5 fruit fly cellular contexts compared by ENCODE assay signal in genomic region chr3R:28904816-28905435, dm6.
A peak's percentile ranks its signal among the peaks of the same experiment; 100 is the strongest.
TF ChIP-seq lines count a peak whose summit lies in the region.

No protein-coding gene starts in this region.

- TF ChIP-seq CTCF in whole organism, embryonic (GFP tag; optimal IDR thresholded peaks at IDR 0.05; lab: Kevin White, UChicago), result no peak

TF ChIP-seq in whole organism, adult, 20 proteins besides CTCF, POLR2A, EP300 and RAD21:
- TF ChIP-seq Hr96 (GFP tag; optimal IDR thresholded peaks at IDR 0.05; lab: Kevin White, UChicago), result peak; percentile 29
- TF ChIP-seq ovo (GFP tag; optimal IDR thresholded peaks at IDR 0.05; lab: Kevin White, UChicago), result no peak
- TF ChIP-seq Crg-1 (GFP tag; optimal IDR thresholded peaks at IDR 0.05; lab: Kevin White, UChicago), result no peak
TF ChIP-seq in whole organism, adult: peak in this region for 1.

TF ChIP-seq in whole organism, embryonic, 481 proteins besides CTCF, POLR2A, EP300 and RAD21 (continues in another document):
- peak; percentile 30 for TF ChIP-seq BtbVII (GFP tag; optimal IDR thresholded peaks at IDR 0.05; lab: Kevin White, UChicago)
- peak; percentile 94 for TF ChIP-seq slbo (GFP tag; IDR thresholded peaks at IDR 0.05; lab: Robert Waterston, UW)
- TF ChIP-seq Tbp (GFP tag; optimal IDR thresholded peaks at IDR 0.05; lab: Kevin White, UChicago), result no peak
- no peak for TF ChIP-seq BEAF-32 (GFP tag; optimal IDR thresholded peaks at IDR 0.05; lab: Kevin White, UChicago)
- no peak for TF ChIP-seq eve (GFP tag; optimal IDR thresholded peaks at IDR 0.05; lab: Kevin White, UChicago)
- peak; percentile 39 for TF ChIP-seq luna (GFP tag; optimal IDR thresholded peaks at IDR 0.05; lab: Kevin White, UChicago)
- peak; percentile 29 for TF ChIP-seq CG15011 (GFP tag; optimal IDR thresholded peaks at IDR 0.05; lab: Kevin White, UChicago)
- TF ChIP-seq CG7745 (tag; optimal IDR thresholded peaks at IDR 0.05; lab: Kevin White, UChicago), result no peak
- TF ChIP-seq CG2712 (tag; optimal IDR thresholded peaks at IDR 0.05; lab: Kevin White, UChicago), result peak; percentile 66
- TF ChIP-seq unc-4 (GFP tag; IDR thresholded peaks at IDR 0.05; lab: Robert Waterston, UW; ENCODE audit: partially characterized antibody), result no peak
- peak; percentile 79 for TF ChIP-seq CG31224 (GFP tag; IDR thresholded peaks at IDR 0.05; lab: Robert Waterston, UW)
- TF ChIP-seq Dref (GFP tag; IDR thresholded peaks at IDR 0.05; lab: Robert Waterston, UW), result 0 out of 2 replicates have a peak, but pooled peaks have one; percentile 10
- no peak for TF ChIP-seq nerfin-2 (GFP tag; IDR thresholded peaks at IDR 0.05; lab: Robert Waterston, UW; ENCODE audit: partially characterized antibody)
- TF ChIP-seq dan (GFP tag; IDR thresholded peaks at IDR 0.05; lab: Robert Waterston, UW), result no peak
- no peak for TF ChIP-seq Sin3A (optimal IDR thresholded peaks at IDR 0.05; lab: Kevin White, UChicago)
- peak; percentile 48; the same call in 1 of the 2 replicates for TF ChIP-seq CG1024 (GFP tag; IDR thresholded peaks at IDR 0.05; lab: Robert Waterston, UW)
- no peak for TF ChIP-seq Lpt (GFP tag; optimal IDR thresholded peaks at IDR 0.05; lab: Kevin White, UChicago)
- TF ChIP-seq CG6175 (GFP tag; IDR thresholded peaks at IDR 0.05; lab: Robert Waterston, UW), result no peak; the same call in 2 of the 3 replicates
- TF ChIP-seq CG12299 (tag; optimal IDR thresholded peaks at IDR 0.05; lab: Kevin White, UChicago), result peak; percentile 5
- TF ChIP-seq CG30020 (tag; optimal IDR thresholded peaks at IDR 0.05; lab: Kevin White, UChicago), result no peak
- no peak for TF ChIP-seq Kr (GFP tag; optimal IDR thresholded peaks at IDR 0.05; lab: Kevin White, UChicago)

TF ChIP-seq in whole organism, prepupa, 60 proteins besides CTCF, POLR2A, EP300 and RAD21 (continues in another document):
- peak in 1 of 2 experiments; percentile 27 for TF ChIP-seq salr (GFP tag; optimal IDR thresholded peaks at IDR 0.05; lab: Kevin White, UChicago)
- peak; percentile 50 for TF ChIP-seq CG31627 (GFP tag; optimal IDR thresholded peaks at IDR 0.05; lab: Kevin White, UChicago)
- TF ChIP-seq Hr39 (GFP tag; optimal IDR thresholded peaks at IDR 0.05; lab: Kevin White, UChicago), result peak; percentile 57
- peak; percentile 33 for TF ChIP-seq CG6276 (GFP tag; optimal IDR thresholded peaks at IDR 0.05; lab: Kevin White, UChicago)
- peak; percentile 34 for TF ChIP-seq lz (GFP tag; optimal IDR thresholded peaks at IDR 0.05; lab: Kevin White, UChicago)
- TF ChIP-seq vri (GFP tag; optimal IDR thresholded peaks at IDR 0.05; lab: Kevin White, UChicago), result no peak
- TF ChIP-seq CG10669 (GFP tag; optimal IDR thresholded peaks at IDR 0.05; lab: Kevin White, UChicago), result no peak
- TF ChIP-seq svp (GFP tag; lab: Kevin White, UChicago), result peak; percentile 64
- no peak for TF ChIP-seq Ets96B (tag; optimal IDR thresholded peaks at IDR 0.05; lab: Kevin White, UChicago)
- peak; percentile 84 for TF ChIP-seq eg (GFP tag; IDR thresholded peaks at IDR 0.05; lab: Robert Waterston, UW)
- TF ChIP-seq Eip78C (GFP tag; lab: Kevin White, UChicago), result peak; percentile 60
- TF ChIP-seq achi (GFP tag; optimal IDR thresholded peaks at IDR 0.05; lab: Kevin White, UChicago), result peak; percentile 13
- TF ChIP-seq Blimp-1 (GFP tag; optimal IDR thresholded peaks at IDR 0.05; lab: Kevin White, UChicago), result no peak
- TF ChIP-seq CG3919 (GFP tag; optimal IDR thresholded peaks at IDR 0.05; lab: Kevin White, UChicago), result peak; percentile 26
- TF ChIP-seq Hr4 (GFP tag; optimal IDR thresholded peaks at IDR 0.05; lab: Kevin White, UChicago), result peak; percentile 80
- TF ChIP-seq Eip75B (GFP tag; optimal IDR thresholded peaks at IDR 0.05; lab: Kevin White, UChicago), result peak; percentile 4
- TF ChIP-seq net (GFP tag; optimal IDR thresholded peaks at IDR 0.05; lab: Kevin White, UChicago), result peak; percentile 42
- TF ChIP-seq CG32006 (GFP tag; optimal IDR thresholded peaks at IDR 0.05; lab: Kevin White, UChicago), result peak; percentile 63
- peak; percentile 43 for TF ChIP-seq Sox14 (GFP tag; optimal IDR thresholded peaks at IDR 0.05; lab: Kevin White, UChicago)
- TF ChIP-seq esn (GFP tag; optimal IDR thresholded peaks at IDR 0.05; lab: Kevin White, UChicago), result peak; percentile 34
- TF ChIP-seq CG15336 (GFP tag; IDR thresholded peaks at IDR 0.05; lab: Robert Waterston, UW), result peak; percentile 67
- TF ChIP-seq CG6163 (GFP tag; IDR thresholded peaks at IDR 0.05; lab: Robert Waterston, UW), result peak; percentile 81
- TF ChIP-seq CG8119 (GFP tag; IDR thresholded peaks at IDR 0.05; lab: Robert Waterston, UW), result peak; percentile 66

TF ChIP-seq in whole organism, pupa, 21 proteins besides CTCF, POLR2A, EP300 and RAD21:
- no peak for TF ChIP-seq gl (tag; optimal IDR thresholded peaks at IDR 0.05; lab: Kevin White, UChicago)
- no peak for TF ChIP-seq CG9948 (tag; optimal IDR thresholded peaks at IDR 0.05; lab: Kevin White, UChicago)
- TF ChIP-seq CG32121 (GFP tag; IDR thresholded peaks at IDR 0.05; lab: Robert Waterston, UW), result peak; percentile 77
- TF ChIP-seq Snoo (tag; optimal IDR thresholded peaks at IDR 0.05; lab: Kevin White, UChicago), result no peak
- TF ChIP-seq Ets98B (GFP tag; IDR thresholded peaks at IDR 0.05; lab: Robert Waterston, UW), result peak; percentile 80
- TF ChIP-seq CG15710 (tag; optimal IDR thresholded peaks at IDR 0.05; lab: Kevin White, UChicago), result no peak
- TF ChIP-seq CG12605 (GFP tag; IDR thresholded peaks at IDR 0.05; lab: Robert Waterston, UW), result peak; percentile 66
- no peak for TF ChIP-seq CG8159 (tag; optimal IDR thresholded peaks at IDR 0.05; lab: Kevin White, UChicago)
- TF ChIP-seq Pif1B (GFP tag; optimal IDR thresholded peaks at IDR 0.05; lab: Kevin White, UChicago), result no peak
- peak; percentile 89 for TF ChIP-seq fd96Ca (GFP tag; IDR thresholded peaks at IDR 0.05; lab: Robert Waterston, UW)
- TF ChIP-seq CG13204 (GFP tag; optimal IDR thresholded peaks at IDR 0.05; lab: Kevin White, UChicago), result no peak
- TF ChIP-seq Pif1A (GFP tag; optimal IDR thresholded peaks at IDR 0.05; lab: Kevin White, UChicago), result peak; percentile 11
- no peak for TF ChIP-seq EcR (GFP tag; optimal IDR thresholded peaks at IDR 0.05; lab: Kevin White, UChicago)
- peak; percentile 51; the same call in 1 of the 2 replicates for TF ChIP-seq rn (GFP tag; IDR thresholded peaks at IDR 0.05; lab: Robert Waterston, UW)
- no peak for TF ChIP-seq D1 (tag; optimal IDR thresholded peaks at IDR 0.05; lab: Kevin White, UChicago)
- peak; percentile 76; the same call in 2 of the 3 replicates for TF ChIP-seq CG4496 (GFP tag; IDR thresholded peaks at IDR 0.05; lab: Robert Waterston, UW)
- TF ChIP-seq CG8301 (tag; optimal IDR thresholded peaks at IDR 0.05; lab: Kevin White, UChicago), result peak; percentile 50
- no peak for TF ChIP-seq CG17806 (tag; optimal IDR thresholded peaks at IDR 0.05; lab: Kevin White, UChicago)
- TF ChIP-seq CG10348 (GFP tag; IDR thresholded peaks at IDR 0.05; lab: Robert Waterston, UW), result no peak
- TF ChIP-seq CG34367 (tag; optimal IDR thresholded peaks at IDR 0.05; lab: Kevin White, UChicago), result no peak
- peak; percentile 52 for TF ChIP-seq CG14655 (GFP tag; optimal IDR thresholded peaks at IDR 0.05; lab: Kevin White, UChicago)

TF ChIP-seq in whole organism, wandering third instar larva, 38 proteins besides CTCF, POLR2A, EP300 and RAD21 (continues in another document):
- no peak for TF ChIP-seq Mio (GFP tag; optimal IDR thresholded peaks at IDR 0.05; lab: Kevin White, UChicago)
- no peak for TF ChIP-seq jim (GFP tag; optimal IDR thresholded peaks at IDR 0.05; lab: Kevin White, UChicago)
- peak; percentile 50 for TF ChIP-seq ey (GFP tag; optimal IDR thresholded peaks at IDR 0.05; lab: Kevin White, UChicago)
- no peak for TF ChIP-seq Abd-B (GFP tag; optimal IDR thresholded peaks at IDR 0.05; lab: Kevin White, UChicago)
- TF ChIP-seq Hr83 (GFP tag; optimal IDR thresholded peaks at IDR 0.05; lab: Kevin White, UChicago; ENCODE audit: poor library complexity, severe bottlenecking), result no peak
- TF ChIP-seq Rel (GFP tag; optimal IDR thresholded peaks at IDR 0.05; lab: Kevin White, UChicago), result no peak
- no peak for TF ChIP-seq Rel (tag; optimal IDR thresholded peaks at IDR 0.05; lab: Kevin White, UChicago)
- no peak for TF ChIP-seq GATAd (GFP tag; optimal IDR thresholded peaks at IDR 0.05; lab: Kevin White, UChicago)
- peak; percentile 20 for TF ChIP-seq dmrt93B (GFP tag; optimal IDR thresholded peaks at IDR 0.05; lab: Kevin White, UChicago)
- no peak for TF ChIP-seq OdsH (GFP tag; optimal IDR thresholded peaks at IDR 0.05; lab: Kevin White, UChicago)
- no peak for TF ChIP-seq usp (GFP tag; optimal IDR thresholded peaks at IDR 0.05; lab: Kevin White, UChicago)
- TF ChIP-seq Vsx2 (GFP tag; optimal IDR thresholded peaks at IDR 0.05; lab: Kevin White, UChicago; ENCODE audit: partially characterized antibody), result no peak
- TF ChIP-seq N (GFP tag; optimal IDR thresholded peaks at IDR 0.05; lab: Kevin White, UChicago), result no peak
- TF ChIP-seq sage (GFP tag; optimal IDR thresholded peaks at IDR 0.05; lab: Kevin White, UChicago), result no peak
- no peak for TF ChIP-seq Dif (GFP tag; optimal IDR thresholded peaks at IDR 0.05; lab: Kevin White, UChicago; ENCODE audit: partially characterized antibody)
- no peak for TF ChIP-seq dsf (GFP tag; optimal IDR thresholded peaks at IDR 0.05; lab: Kevin White, UChicago; ENCODE audit: borderline replicate concordance)
- TF ChIP-seq Hr78 (GFP tag; optimal IDR thresholded peaks at IDR 0.05; lab: Kevin White, UChicago), result no peak
- no peak for TF ChIP-seq CG32264 (GFP tag; optimal IDR thresholded peaks at IDR 0.05; lab: Kevin White, UChicago)
- TF ChIP-seq sv (GFP tag; optimal IDR thresholded peaks at IDR 0.05; lab: Kevin White, UChicago), result peak; percentile 53
- no peak for TF ChIP-seq pan (optimal IDR thresholded peaks at IDR 0.05; lab: Kevin White, UChicago)
- no peak for TF ChIP-seq woc (GFP tag; optimal IDR thresholded peaks at IDR 0.05; lab: Kevin White, UChicago)
- TF ChIP-seq brk (GFP tag; optimal IDR thresholded peaks at IDR 0.05; lab: Kevin White, UChicago), result no peak
- TF ChIP-seq psq (GFP tag; optimal IDR thresholded peaks at IDR 0.05; lab: Kevin White, UChicago), result no peak
- no peak for TF ChIP-seq Sp1 (GFP tag; optimal IDR thresholded peaks at IDR 0.05; lab: Kevin White, UChicago)
- TF ChIP-seq dl (GFP tag; optimal IDR thresholded peaks at IDR 0.05; lab: Kevin White, UChicago; ENCODE audit: insufficient read depth in 1 of 2, partially characterized antibody in 2 of 2), result no peak
- peak; percentile 31 for TF ChIP-seq br (GFP tag; optimal IDR thresholded peaks at IDR 0.05; lab: Kevin White, UChicago)
- TF ChIP-seq Myc (optimal IDR thresholded peaks at IDR 0.05; lab: Kevin White, UChicago), result no peak
- TF ChIP-seq Dfd (GFP tag; optimal IDR thresholded peaks at IDR 0.05; lab: Kevin White, UChicago), result no peak
- TF ChIP-seq fru (GFP tag; optimal IDR thresholded peaks at IDR 0.05; lab: Kevin White, UChicago), result peak; percentile 4
- peak; percentile 65 for TF ChIP-seq rgr (GFP tag; optimal IDR thresholded peaks at IDR 0.05; lab: Kevin White, UChicago)
- TF ChIP-seq Jra (GFP tag; optimal IDR thresholded peaks at IDR 0.05; lab: Kevin White, UChicago), result no peak
- no peak for TF ChIP-seq tai (GFP tag; optimal IDR thresholded peaks at IDR 0.05; lab: Kevin White, UChicago)
